Fruit fly (Drosophila melanogaster): ENCODE data around the gene mtg.

Gene mtg

dm6 chr3R:8307283-8307682 lies 57.0 kb downstream of the mtg start:
- TF ChIP-seq noc (tag; optimal IDR thresholded peaks at IDR 0.05), result no peak

- no peak for TF ChIP-seq noc (tag; optimal IDR thresholded peaks at IDR 0.05)
Observed at dm6 chr3R:8308515-8308959, 58.2 kb downstream of the mtg start, which contains the start of gene tex. Gene tex, minus strand, starts transcription at chr3R:8308645.

Data from whole organism, larva.